ENCODE assay signal across 1 fruit fly cellular context in the genomic region with DNA sequence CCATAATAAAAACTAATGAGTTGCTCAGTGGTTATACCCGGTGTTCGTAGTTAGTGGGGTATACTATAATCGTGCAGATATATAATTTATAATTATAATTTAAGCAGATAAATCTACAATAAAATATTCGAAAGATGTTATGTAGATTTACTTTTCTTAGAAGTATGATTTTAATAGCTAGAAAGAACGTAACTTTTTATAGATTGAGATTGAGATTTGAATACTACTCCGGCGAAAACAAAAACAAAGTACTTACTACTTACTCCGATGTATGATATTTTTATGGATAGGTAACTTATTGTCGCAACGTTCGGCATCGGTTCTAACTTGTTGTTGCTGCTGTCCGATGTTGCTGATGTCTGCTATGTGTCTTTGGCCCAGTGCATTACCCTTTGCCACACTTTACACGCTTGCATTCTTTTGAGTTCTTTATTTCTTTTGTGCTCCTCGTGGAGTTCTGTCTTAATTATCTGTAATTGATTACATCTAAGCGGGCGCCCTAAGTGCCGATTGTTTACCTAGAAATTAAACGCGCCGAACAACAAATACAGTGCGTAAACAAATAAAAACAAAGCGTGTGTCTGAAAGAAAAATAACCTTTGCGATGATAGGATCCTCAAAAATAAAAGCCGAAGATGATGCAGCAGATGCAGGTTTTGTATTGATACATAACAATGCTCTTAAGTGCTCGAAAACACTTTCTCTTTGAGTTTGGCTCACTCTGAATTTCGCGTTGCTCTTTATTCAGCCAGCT.
TF ChIP-seq lines count a peak whose summit lies in the region.

No protein-coding gene starts in this region.

TF ChIP-seq in whole organism, embryonic, 481 proteins besides CTCF, POLR2A, EP300 and RAD21 (continued from another document and continues in another):
- TF ChIP-seq unc-4 (GFP tag; IDR thresholded peaks at IDR 0.05; lab: Robert Waterston, UW; ENCODE audit: partially characterized antibody), result no peak
- TF ChIP-seq CG16779 (GFP tag; IDR thresholded peaks at IDR 0.05; lab: Robert Waterston, UW), result no peak
- no peak for TF ChIP-seq CG12155 (GFP tag; optimal IDR thresholded peaks at IDR 0.05; lab: Kevin White, UChicago)
- no peak for TF ChIP-seq MBD-R2 (GFP tag; IDR thresholded peaks at IDR 0.05; lab: Robert Waterston, UW)
- TF ChIP-seq CG12104 (GFP tag; optimal IDR thresholded peaks at IDR 0.05; lab: Kevin White, UChicago), result no peak
- TF ChIP-seq CG4617 (GFP tag; optimal IDR thresholded peaks at IDR 0.05; lab: Kevin White, UChicago; ENCODE audit: borderline replicate concordance), result no peak
- no peak for TF ChIP-seq schlank (tag; optimal IDR thresholded peaks at IDR 0.05; lab: Kevin White, UChicago)
- TF ChIP-seq CG43689 (GFP tag; IDR thresholded peaks at IDR 0.05; lab: Robert Waterston, UW), result no peak
- TF ChIP-seq CG2712 (tag; optimal IDR thresholded peaks at IDR 0.05; lab: Kevin White, UChicago), result peak; percentile 27
- no peak for TF ChIP-seq CG16815 (GFP tag; optimal IDR thresholded peaks at IDR 0.05; lab: Kevin White, UChicago)
- TF ChIP-seq CG12769 (tag; optimal IDR thresholded peaks at IDR 0.05; lab: Kevin White, UChicago), result no peak
- TF ChIP-seq E2f2 (GFP tag; IDR thresholded peaks at IDR 0.05; lab: Robert Waterston, UW), result no peak
- TF ChIP-seq gce (GFP tag; IDR thresholded peaks at IDR 0.05; lab: Robert Waterston, UW), result no peak
- TF ChIP-seq CG9876 (GFP tag; optimal IDR thresholded peaks at IDR 0.05; lab: Kevin White, UChicago), result no peak
- TF ChIP-seq sc (optimal IDR thresholded peaks at IDR 0.05; lab: Kevin White, UChicago), result no peak
- TF ChIP-seq sc (GFP tag; optimal IDR thresholded peaks at IDR 0.05; lab: Kevin White, UChicago), result no peak
- no peak for TF ChIP-seq CG7839 (tag; optimal IDR thresholded peaks at IDR 0.05; lab: Kevin White, UChicago)
- TF ChIP-seq CG4360 (GFP tag; IDR thresholded peaks at IDR 0.05; lab: Robert Waterston, UW), result peak; percentile 26; the same call in 1 of the 2 replicates
- TF ChIP-seq salm (tag; optimal IDR thresholded peaks at IDR 0.05; lab: Kevin White, UChicago), result peak; percentile 23
- TF ChIP-seq dan (GFP tag; IDR thresholded peaks at IDR 0.05; lab: Robert Waterston, UW), result no peak
- TF ChIP-seq sens-2 (GFP tag; IDR thresholded peaks at IDR 0.05; lab: Robert Waterston, UW), result no peak
- TF ChIP-seq pb (GFP tag; optimal IDR thresholded peaks at IDR 0.05; lab: Kevin White, UChicago), result no peak
- TF ChIP-seq CG3838 (GFP tag; optimal IDR thresholded peaks at IDR 0.05; lab: Kevin White, UChicago), result peak; percentile 3
- TF ChIP-seq Usf (GFP tag; optimal IDR thresholded peaks at IDR 0.05; lab: Kevin White, UChicago), result no peak
- TF ChIP-seq mld (GFP tag; IDR thresholded peaks at IDR 0.05; lab: Robert Waterston, UW; ENCODE audit: partially characterized antibody), result no peak
- TF ChIP-seq Bdp1 (GFP tag; optimal IDR thresholded peaks at IDR 0.05; lab: Kevin White, UChicago), result no peak
- no peak for TF ChIP-seq Trl (optimal IDR thresholded peaks at IDR 0.05; lab: Kevin White, UChicago)
- no peak for TF ChIP-seq Trl (GFP tag; optimal IDR thresholded peaks at IDR 0.05; lab: Kevin White, UChicago)
- TF ChIP-seq run (tag; optimal IDR thresholded peaks at IDR 0.05; lab: Kevin White, UChicago), result no peak
- TF ChIP-seq CG31388 (GFP tag; optimal IDR thresholded peaks at IDR 0.05; lab: Kevin White, UChicago), result no peak
- TF ChIP-seq HLH54F (GFP tag; optimal IDR thresholded peaks at IDR 0.05; lab: Kevin White, UChicago), result no peak
- peak; percentile 44 for TF ChIP-seq wek (GFP tag; optimal IDR thresholded peaks at IDR 0.05; lab: Kevin White, UChicago)
- no peak for TF ChIP-seq CG7357 (GFP tag; IDR thresholded peaks at IDR 0.05; lab: Robert Waterston, UW)
- no peak for TF ChIP-seq CG8478 (optimal IDR thresholded peaks at IDR 0.05; lab: Kevin White, UChicago)
- peak; percentile 30 for TF ChIP-seq D19B (GFP tag; optimal IDR thresholded peaks at IDR 0.05; lab: Kevin White, UChicago)
- TF ChIP-seq YL-1 (GFP tag; optimal IDR thresholded peaks at IDR 0.05; lab: Kevin White, UChicago), result no peak
- no peak for TF ChIP-seq CG34376 (GFP tag; optimal IDR thresholded peaks at IDR 0.05; lab: Kevin White, UChicago)
- TF ChIP-seq Hmr (GFP tag; optimal IDR thresholded peaks at IDR 0.05; lab: Kevin White, UChicago), result no peak
- peak; percentile 36 for TF ChIP-seq CG14710 (tag; optimal IDR thresholded peaks at IDR 0.05; lab: Kevin White, UChicago)
- no peak for TF ChIP-seq CG14667 (GFP tag; IDR thresholded peaks at IDR 0.05; lab: Robert Waterston, UW)
- no peak for TF ChIP-seq ind (GFP tag; optimal IDR thresholded peaks at IDR 0.05; lab: Kevin White, UChicago)
- no peak for TF ChIP-seq CG4328 (GFP tag; optimal IDR thresholded peaks at IDR 0.05; lab: Kevin White, UChicago)
- no peak for TF ChIP-seq Atf3 (GFP tag; optimal IDR thresholded peaks at IDR 0.05; lab: Kevin White, UChicago)
- peak; percentile 62 for TF ChIP-seq D19A (tag; optimal IDR thresholded peaks at IDR 0.05; lab: Kevin White, UChicago)
- TF ChIP-seq CG6854 (GFP tag; optimal IDR thresholded peaks at IDR 0.05; lab: Kevin White, UChicago), result no peak
- no peak for TF ChIP-seq Hey (tag; optimal IDR thresholded peaks at IDR 0.05; lab: Kevin White, UChicago)
- TF ChIP-seq Lim3 (GFP tag; IDR thresholded peaks at IDR 0.05; lab: Robert Waterston, UW), result no peak
- no peak for TF ChIP-seq zen2 (GFP tag; IDR thresholded peaks at IDR 0.05; lab: Robert Waterston, UW; ENCODE audit: partially characterized antibody)
- TF ChIP-seq CG1233 (GFP tag; optimal IDR thresholded peaks at IDR 0.05; lab: Kevin White, UChicago), result no peak
- no peak for TF ChIP-seq CG10462 (GFP tag; optimal IDR thresholded peaks at IDR 0.05; lab: Kevin White, UChicago)
- peak; percentile 43 for TF ChIP-seq CG10431 (GFP tag; optimal IDR thresholded peaks at IDR 0.05; lab: Kevin White, UChicago)
- no peak for TF ChIP-seq CG17328 (GFP tag; IDR thresholded peaks at IDR 0.05; lab: Robert Waterston, UW)
- TF ChIP-seq CG7786 (GFP tag; optimal IDR thresholded peaks at IDR 0.05; lab: Kevin White, UChicago), result no peak
- TF ChIP-seq twi (tag; optimal IDR thresholded peaks at IDR 0.05; lab: Kevin White, UChicago), result no peak
- peak; percentile 47 for TF ChIP-seq CG15601 (tag; optimal IDR thresholded peaks at IDR 0.05; lab: Kevin White, UChicago)
- TF ChIP-seq pita (GFP tag; optimal IDR thresholded peaks at IDR 0.05; lab: Kevin White, UChicago), result no peak
- no peak for TF ChIP-seq Tbp (GFP tag; optimal IDR thresholded peaks at IDR 0.05; lab: Kevin White, UChicago)
- no peak for TF ChIP-seq CG6683 (GFP tag; optimal IDR thresholded peaks at IDR 0.05; lab: Kevin White, UChicago)
- no peak for TF ChIP-seq Spps (tag; optimal IDR thresholded peaks at IDR 0.05; lab: Kevin White, UChicago)
- TF ChIP-seq CG6791 (GFP tag; IDR thresholded peaks at IDR 0.05; lab: Robert Waterston, UW; ENCODE audit: partially characterized antibody), result no peak
- TF ChIP-seq Bteb2 (GFP tag; optimal IDR thresholded peaks at IDR 0.05; lab: Kevin White, UChicago), result no peak
- no peak for TF ChIP-seq CG6765 (GFP tag; optimal IDR thresholded peaks at IDR 0.05; lab: Kevin White, UChicago)
- TF ChIP-seq CG18764 (GFP tag; optimal IDR thresholded peaks at IDR 0.05; lab: Kevin White, UChicago), result no peak
- TF ChIP-seq CG2202 (tag; optimal IDR thresholded peaks at IDR 0.05; lab: Kevin White, UChicago), result peak; percentile 34
- no peak for TF ChIP-seq seq (GFP tag; IDR thresholded peaks at IDR 0.05; lab: Robert Waterston, UW)
- TF ChIP-seq Ssrp (tag; optimal IDR thresholded peaks at IDR 0.05; lab: Kevin White, UChicago), result no peak
- no peak for TF ChIP-seq CG30431 (GFP tag; optimal IDR thresholded peaks at IDR 0.05; lab: Kevin White, UChicago)
- no peak for TF ChIP-seq CG31365 (tag; optimal IDR thresholded peaks at IDR 0.05; lab: Kevin White, UChicago)
- no peak for TF ChIP-seq HLH3B (GFP tag; IDR thresholded peaks at IDR 0.05; lab: Robert Waterston, UW)
- no peak for TF ChIP-seq dati (GFP tag; IDR thresholded peaks at IDR 0.05; lab: Robert Waterston, UW)
- no peak for TF ChIP-seq CG15073 (GFP tag; optimal IDR thresholded peaks at IDR 0.05; lab: Kevin White, UChicago)
- TF ChIP-seq sens (GFP tag; lab: Kevin White, UChicago), result peak; percentile 89
- no peak for TF ChIP-seq HLHmδ (GFP tag; optimal IDR thresholded peaks at IDR 0.05; lab: Kevin White, UChicago)
- no peak for TF ChIP-seq CG14014 (GFP tag; IDR thresholded peaks at IDR 0.05; lab: Robert Waterston, UW)
- no peak for TF ChIP-seq ttk (GFP tag; IDR thresholded peaks at IDR 0.05; lab: Robert Waterston, UW)
- TF ChIP-seq Hmx (GFP tag; optimal IDR thresholded peaks at IDR 0.05; lab: Kevin White, UChicago), result no peak
- no peak for TF ChIP-seq croc (GFP tag; conservative IDR thresholded peaks at IDR 0.05; lab: Robert Waterston, UW)
- TF ChIP-seq gsb-n (tag; optimal IDR thresholded peaks at IDR 0.05; lab: Kevin White, UChicago), result peak; percentile 45
- TF ChIP-seq so (GFP tag; IDR thresholded peaks at IDR 0.05; lab: Robert Waterston, UW), result no peak
- no peak for TF ChIP-seq CG15479 (GFP tag; optimal IDR thresholded peaks at IDR 0.05; lab: Kevin White, UChicago)
- no peak for TF ChIP-seq CG2116 (GFP tag; optimal IDR thresholded peaks at IDR 0.05; lab: Kevin White, UChicago)
- no peak for TF ChIP-seq Mrtf (GFP tag; IDR thresholded peaks at IDR 0.05; lab: Robert Waterston, UW)
- no peak for TF ChIP-seq CG30020 (tag; optimal IDR thresholded peaks at IDR 0.05; lab: Kevin White, UChicago)
- peak; percentile 45; the same call in 1 of the 3 replicates for TF ChIP-seq CG17361 (GFP tag; IDR thresholded peaks at IDR 0.05; lab: Robert Waterston, UW)
- TF ChIP-seq fu2 (GFP tag; optimal IDR thresholded peaks at IDR 0.05; lab: Kevin White, UChicago), result no peak
- TF ChIP-seq Gug (GFP tag; IDR thresholded peaks at IDR 0.05; lab: Robert Waterston, UW), result no peak
- no peak for TF ChIP-seq tll (GFP tag; optimal IDR thresholded peaks at IDR 0.05; lab: Kevin White, UChicago)
- no peak for TF ChIP-seq CG3407 (GFP tag; optimal IDR thresholded peaks at IDR 0.05; lab: Kevin White, UChicago)
- TF ChIP-seq en (GFP tag; optimal IDR thresholded peaks at IDR 0.05; lab: Kevin White, UChicago), result peak; percentile 7
- no peak for TF ChIP-seq CG8359 (GFP tag; optimal IDR thresholded peaks at IDR 0.05; lab: Kevin White, UChicago; ENCODE audit: borderline replicate concordance)
- TF ChIP-seq CG6813 (GFP tag; optimal IDR thresholded peaks at IDR 0.05; lab: Kevin White, UChicago), result no peak
- TF ChIP-seq Stat92E (GFP tag; optimal IDR thresholded peaks at IDR 0.05; lab: Kevin White, UChicago), result no peak
- no peak for TF ChIP-seq NC2α (GFP tag; optimal IDR thresholded peaks at IDR 0.05; lab: Kevin White, UChicago)
- TF ChIP-seq Nf-YB (GFP tag; optimal IDR thresholded peaks at IDR 0.05; lab: Kevin White, UChicago), result no peak
- TF ChIP-seq slp2 (GFP tag; optimal IDR thresholded peaks at IDR 0.05; lab: Kevin White, UChicago), result no peak
- TF ChIP-seq CG7745 (tag; optimal IDR thresholded peaks at IDR 0.05; lab: Kevin White, UChicago), result peak; percentile 97
- no peak for TF ChIP-seq prd (optimal IDR thresholded peaks at IDR 0.05; lab: Kevin White, UChicago)
- TF ChIP-seq prd (GFP tag; IDR thresholded peaks at IDR 0.05; lab: Robert Waterston, UW), result no peak
- no peak for TF ChIP-seq crol (GFP tag; IDR thresholded peaks at IDR 0.05; lab: Robert Waterston, UW)
- TF ChIP-seq bigmax (GFP tag; optimal IDR thresholded peaks at IDR 0.05; lab: Kevin White, UChicago), result no peak
- no peak for TF ChIP-seq dpn (GFP tag; optimal IDR thresholded peaks at IDR 0.05; lab: Kevin White, UChicago)
- TF ChIP-seq Mes4 (GFP tag; optimal IDR thresholded peaks at IDR 0.05; lab: Kevin White, UChicago), result no peak
- TF ChIP-seq CG11504 (tag; optimal IDR thresholded peaks at IDR 0.05; lab: Kevin White, UChicago), result peak; percentile 50
- TF ChIP-seq CHES-1-like (GFP tag; optimal IDR thresholded peaks at IDR 0.05; lab: Kevin White, UChicago), result no peak
- TF ChIP-seq Opbp (GFP tag; IDR thresholded peaks at IDR 0.05; lab: Robert Waterston, UW; ENCODE audit: partially characterized antibody), result no peak
- TF ChIP-seq vfl (GFP tag; optimal IDR thresholded peaks at IDR 0.05; lab: Kevin White, UChicago), result no peak
- no peak for TF ChIP-seq HmgD (GFP tag; optimal IDR thresholded peaks at IDR 0.05; lab: Kevin White, UChicago)
- peak; percentile 64 for TF ChIP-seq CG10979 (tag; optimal IDR thresholded peaks at IDR 0.05; lab: Kevin White, UChicago)
- no peak for TF ChIP-seq Atf-2 (GFP tag; optimal IDR thresholded peaks at IDR 0.05; lab: Kevin White, UChicago)
- no peak for TF ChIP-seq ftz-f1 (GFP tag; optimal IDR thresholded peaks at IDR 0.05; lab: Kevin White, UChicago)
- TF ChIP-seq oc (tag; optimal IDR thresholded peaks at IDR 0.05; lab: Kevin White, UChicago), result no peak
- no peak for TF ChIP-seq CG18599 (GFP tag; optimal IDR thresholded peaks at IDR 0.05; lab: Kevin White, UChicago)
- TF ChIP-seq CG18476 (GFP tag; optimal IDR thresholded peaks at IDR 0.05; lab: Kevin White, UChicago), result no peak
- TF ChIP-seq CG16813 (GFP tag; IDR thresholded peaks at IDR 0.05; lab: Robert Waterston, UW; ENCODE audit: partially characterized antibody), result no peak
- no peak for TF ChIP-seq sug (tag; optimal IDR thresholded peaks at IDR 0.05; lab: Kevin White, UChicago)
- no peak for TF ChIP-seq h (optimal IDR thresholded peaks at IDR 0.05; lab: Kevin White, UChicago)
- no peak for TF ChIP-seq ewg (GFP tag; optimal IDR thresholded peaks at IDR 0.05; lab: Kevin White, UChicago)
- TF ChIP-seq gem (tag; optimal IDR thresholded peaks at IDR 0.05; lab: Kevin White, UChicago), result peak; percentile 42
- no peak for TF ChIP-seq Eip74EF (GFP tag; optimal IDR thresholded peaks at IDR 0.05; lab: Kevin White, UChicago)
- TF ChIP-seq CG13123 (GFP tag; optimal IDR thresholded peaks at IDR 0.05; lab: Kevin White, UChicago), result no peak
- TF ChIP-seq tgo (GFP tag; IDR thresholded peaks at IDR 0.05; lab: Robert Waterston, UW), result no peak
- no peak for TF ChIP-seq nom (GFP tag; optimal IDR thresholded peaks at IDR 0.05; lab: Kevin White, UChicago)
- TF ChIP-seq NK7.1 (GFP tag; optimal IDR thresholded peaks at IDR 0.05; lab: Kevin White, UChicago), result no peak
- TF ChIP-seq CG15514 (GFP tag; optimal IDR thresholded peaks at IDR 0.05; lab: Kevin White, UChicago), result no peak
- TF ChIP-seq gfzf (GFP tag; optimal IDR thresholded peaks at IDR 0.05; lab: Kevin White, UChicago), result no peak
- TF ChIP-seq CG14860 (GFP tag; IDR thresholded peaks at IDR 0.05; lab: Robert Waterston, UW; ENCODE audit: partially characterized antibody), result no peak
- TF ChIP-seq Xrp1 (GFP tag; IDR thresholded peaks at IDR 0.05; lab: Robert Waterston, UW), result 0 out of 2 replicates have a peak, but pooled peaks have one; percentile 24
- no peak for TF ChIP-seq HHEX (GFP tag; optimal IDR thresholded peaks at IDR 0.05; lab: Kevin White, UChicago)
- no peak for TF ChIP-seq fru (optimal IDR thresholded peaks at IDR 0.05; lab: Kevin White, UChicago)
